Fruit fly (Drosophila melanogaster) whole organism, embryonic: ENCODE results near the gene CG6937.

Experiments
- BEAF-32 ChIP-seq: fragments of 200-800 bp; sonication (Bioruptor generic); optimal IDR thresholded peaks from 3 replicates; lab custom pipeline; 2017; ENCODE audit warnings: missing biosample characterization, missing genetic modification characterization, mild to moderate bottlenecking, moderate library complexity, missing genetic modification reagents
- Bgb ChIP-seq: fragments of 200-800 bp; sonication (Bioruptor generic); IDR thresholded peaks from 2 replicates; pipeline ENCODE4 v1.3.6; 2022; ENCODE audit warnings: missing biosample characterization, missing genetic modification characterization; ENCODE audit not compliant: partially characterized antibody
- CG10462 ChIP-seq: fragments of 200-800 bp; sonication (Bioruptor generic); optimal IDR thresholded peaks from 2 replicates; lab custom pipeline; 2016; ENCODE audit warnings: missing biosample characterization, missing genetic modification characterization
- CG12155 ChIP-seq: fragments of 200-800 bp; sonication (Bioruptor generic); optimal IDR thresholded peaks from 3 replicates; lab custom pipeline; 2016; ENCODE audit warnings: missing biosample characterization, missing genetic modification characterization
- CG13287 ChIP-seq: fragments of 200-800 bp; sonication (Bioruptor generic); IDR thresholded peaks from 2 replicates; pipeline ENCODE4 v1.3.6; 2022; ENCODE audit warnings: missing biosample characterization, missing genetic modification characterization; ENCODE audit not compliant: partially characterized antibody
- CG14710 ChIP-seq: fragments of 200-800 bp; sonication (Bioruptor generic); optimal IDR thresholded peaks from 3 replicates; lab custom pipeline; 2019; ENCODE audit warnings: missing biosample characterization, mild to moderate bottlenecking, missing genetic modification characterization, moderate library complexity
- CG1603 ChIP-seq: fragments of 200-800 bp; sonication (Bioruptor generic); optimal IDR thresholded peaks from 2 replicates; lab custom pipeline; 2019; ENCODE audit warnings: missing biosample characterization, mild to moderate bottlenecking, missing genetic modification characterization, moderate library complexity
- CG17328 ChIP-seq: fragments of 200-800 bp; sonication (Bioruptor generic); IDR thresholded peaks from 2 replicates; pipeline ENCODE4 v1.3.6; 2022; ENCODE audit warnings: missing biosample characterization, missing genetic modification characterization
- CG3995 ChIP-seq: fragments of 200-800 bp; sonication (Bioruptor generic); optimal IDR thresholded peaks from 3 replicates; lab custom pipeline; 2016; ENCODE audit warnings: missing biosample characterization, missing genetic modification characterization
- CG7963 ChIP-seq: fragments of 200-800 bp; sonication (Bioruptor generic); IDR thresholded peaks from 3 replicates; pipeline ENCODE4 v1.3.6; 2022; ENCODE audit warnings: missing biosample characterization, missing genetic modification characterization; ENCODE audit not compliant: partially characterized antibody
- CG9797 ChIP-seq: fragments of 200-800 bp; sonication (Bioruptor generic); optimal IDR thresholded peaks from 3 replicates; lab custom pipeline; 2018; ENCODE audit warnings: missing biosample characterization, mild to moderate bottlenecking, missing genetic modification characterization
- CkIIα-i1 ChIP-seq: fragments of 200-800 bp; sonication (Bioruptor generic); IDR thresholded peaks from 2 replicates; pipeline ENCODE4 v1.3.6; 2022; ENCODE audit warnings: missing biosample characterization, missing genetic modification characterization
- D19A ChIP-seq: fragments of 200-800 bp; optimal IDR thresholded peaks from 3 replicates; lab custom pipeline; 2019; ENCODE audit warnings: missing biosample characterization, mild to moderate bottlenecking, missing genetic modification characterization, moderate library complexity
- Dbx ChIP-seq: fragments of 200-800 bp; sonication (Bioruptor generic); IDR thresholded peaks from 3 replicates; pipeline ENCODE4 v1.3.6; 2022; ENCODE audit warnings: missing biosample characterization, missing genetic modification characterization
- Dll ChIP-seq: fragments of 200-800 bp; sonication (Bioruptor generic); IDR thresholded peaks from 4 replicates; pipeline ENCODE4 v1.3.6; 2022; ENCODE audit warnings: missing biosample characterization, missing genetic modification characterization; ENCODE audit not compliant: partially characterized antibody
- Dp ChIP-seq: fragments of 200-800 bp; sonication (Bioruptor generic); optimal IDR thresholded peaks from 2 replicates; lab custom pipeline; 2018; ENCODE audit warnings: missing biosample characterization, mild to moderate bottlenecking, missing genetic modification characterization, moderate library complexity
- E2f2 ChIP-seq: fragments of 200-800 bp; sonication (Bioruptor generic); IDR thresholded peaks from 2 replicates; pipeline ENCODE4 v1.3.6; 2022; ENCODE audit warnings: missing biosample characterization, missing genetic modification characterization
- Ets97D ChIP-seq: fragments of 200-800 bp; sonication (Bioruptor generic); optimal IDR thresholded peaks from 3 replicates; lab custom pipeline; 2016; ENCODE audit warnings: missing biosample characterization, missing genetic modification characterization
- MBD-R2 ChIP-seq: fragments of 200-800 bp; sonication (Bioruptor generic); IDR thresholded peaks from 2 replicates; pipeline ENCODE4 v1.3.6; 2022; ENCODE audit warnings: missing biosample characterization, missing genetic modification characterization
- MESR4 ChIP-seq: fragments of 200-800 bp; sonication (Bioruptor generic); optimal IDR thresholded peaks from 2 replicates; lab custom pipeline; 2018; ENCODE audit warnings: missing biosample characterization, mild to moderate bottlenecking, missing genetic modification characterization, moderate library complexity
- Max ChIP-seq: fragments of 200-800 bp; sonication (Bioruptor generic); optimal IDR thresholded peaks from 2 replicates; lab custom pipeline; 2016; ENCODE audit warnings: missing biosample characterization, mild to moderate bottlenecking, missing genetic modification characterization
- Med ChIP-seq: fragments of 200-800 bp; sonication (Bioruptor generic); peaks from one replicate; lab custom pipeline; 2016; ENCODE audit warnings: missing biosample characterization, missing genetic modification characterization, mild to moderate bottlenecking, inconsistent platforms, moderate library complexity
- Meics ChIP-seq: fragments of 200-800 bp; sonication (Bioruptor generic); optimal IDR thresholded peaks from 2 replicates; lab custom pipeline; 2017; ENCODE audit warnings: missing biosample characterization, mild to moderate bottlenecking, missing genetic modification characterization
- NC2β ChIP-seq: fragments of 200-800 bp; sonication (Bioruptor generic); optimal IDR thresholded peaks from 2 replicates; lab custom pipeline; 2016; ENCODE audit warnings: missing biosample characterization, missing genetic modification characterization
- Pdp1 ChIP-seq, 2 experiments: fragments of 200-800 bp; sonication (Bioruptor generic); optimal IDR thresholded peaks; 3 replicates each; lab custom pipeline; 2016; ENCODE audit warnings: missing biosample characterization in 2 of 2, missing genetic modification characterization in 2 of 2, mild to moderate bottlenecking in 1 of 2, moderate library complexity in 1 of 2
- Scr ChIP-seq: fragments of 200-800 bp; sonication (Bioruptor generic); IDR thresholded peaks from 2 replicates; pipeline ENCODE4 v1.3.6; 2022; ENCODE audit warnings: missing biosample characterization, missing genetic modification characterization; ENCODE audit not compliant: partially characterized antibody
- bbx ChIP-seq: fragments of 200-800 bp; sonication (Bioruptor generic); IDR thresholded peaks from 2 replicates; pipeline ENCODE4 v1.3.6; 2022; ENCODE audit warnings: missing biosample characterization, missing genetic modification characterization; ENCODE audit not compliant: partially characterized antibody
- chinmo ChIP-seq: fragments of 200-800 bp; sonication (Bioruptor generic); IDR thresholded peaks from 4 replicates; pipeline ENCODE4 v1.3.6; 2022; ENCODE audit warnings: missing biosample characterization, missing genetic modification characterization; ENCODE audit not compliant: partially characterized antibody
- cwo ChIP-seq: fragments of 200-800 bp; sonication (Bioruptor generic); optimal IDR thresholded peaks from 3 replicates; lab custom pipeline; 2017; ENCODE audit warnings: missing biosample characterization, missing genetic modification characterization, mild to moderate bottlenecking, moderate library complexity, missing genetic modification reagents
- danr ChIP-seq: fragments of 200-800 bp; sonication (Bioruptor generic); IDR thresholded peaks from 2 replicates; pipeline ENCODE4 v1.3.6; 2022; ENCODE audit warnings: missing biosample characterization, missing genetic modification characterization
- dm ChIP-seq: fragments of 200-800 bp; sonication (Bioruptor generic); optimal IDR thresholded peaks from 3 replicates; lab custom pipeline; 2016; ENCODE audit warnings: missing biosample characterization, missing genetic modification characterization
- ftz-f1 ChIP-seq: fragments of 200-800 bp; sonication (Bioruptor generic); optimal IDR thresholded peaks from 2 replicates; lab custom pipeline; 2016; ENCODE audit warnings: missing biosample characterization, missing genetic modification characterization
- gce ChIP-seq: fragments of 200-800 bp; sonication (Bioruptor generic); IDR thresholded peaks from 3 replicates; pipeline ENCODE4 v1.3.6; 2022; ENCODE audit warnings: missing biosample characterization, missing genetic modification characterization
- gfzf ChIP-seq: fragments of 200-800 bp; sonication (Bioruptor generic); optimal IDR thresholded peaks from 2 replicates; lab custom pipeline; 2016; ENCODE audit warnings: missing biosample characterization, mild to moderate bottlenecking, missing genetic modification characterization, moderate library complexity
- mld ChIP-seq: fragments of 200-800 bp; sonication (Bioruptor generic); IDR thresholded peaks from 3 replicates; pipeline ENCODE4 v1.3.6; 2022; ENCODE audit warnings: missing biosample characterization, missing genetic modification characterization; ENCODE audit not compliant: partially characterized antibody
- pfk ChIP-seq: fragments of 200-800 bp; sonication (Bioruptor generic); optimal IDR thresholded peaks from 2 replicates; lab custom pipeline; 2018; ENCODE audit warnings: missing biosample characterization, mild to moderate bottlenecking, missing genetic modification characterization, moderate library complexity
- pzg ChIP-seq: fragments of 200-800 bp; sonication (Bioruptor generic); optimal IDR thresholded peaks from 3 replicates; lab custom pipeline; 2018; ENCODE audit warnings: missing biosample characterization, mild to moderate bottlenecking, missing genetic modification characterization, moderate library complexity
- salm ChIP-seq: fragments of 200-800 bp; sonication (Bioruptor generic); optimal IDR thresholded peaks from 2 replicates; lab custom pipeline; 2018; ENCODE audit warnings: missing biosample characterization, mild to moderate bottlenecking, missing genetic modification characterization
- twi ChIP-seq: fragments of 200-800 bp; optimal IDR thresholded peaks from 2 replicates; lab custom pipeline; 2019; ENCODE audit warnings: missing biosample characterization, mild to moderate bottlenecking, missing genetic modification characterization, moderate library complexity
- vnd ChIP-seq: fragments of 200-800 bp; sonication (Bioruptor generic); IDR thresholded peaks from 3 replicates; pipeline ENCODE4 v1.3.6; 2022; ENCODE audit warnings: missing biosample characterization, missing genetic modification characterization; ENCODE audit not compliant: partially characterized antibody
- zen ChIP-seq: fragments of 200-800 bp; sonication (Bioruptor generic); optimal IDR thresholded peaks from 3 replicates; lab custom pipeline; 2018; ENCODE audit warnings: missing biosample characterization, mild to moderate bottlenecking, missing genetic modification characterization, moderate library complexity

The CG6937 gene

dm6 chr3R:22582981-22583380 lies 1.6 kb upstream of the CG6937 start, which contains the start of gene Dph5:
TSS of gene Dph5 (minus strand) at chr3R:22583225.
- TF ChIP-seq Dp (peak; percentile 87), CG1603 (tag; lab: Kevin White, UChicago) (peak; percentile 23), Max (GFP tag; lab: Kevin White, UChicago) (peak; percentile 52), CG14710 (tag; lab: Kevin White, UChicago) (peak; percentile 0), Dll (GFP tag; lab: Robert Waterston, UW) (0 out of 4 replicates have a peak, but pooled peaks have one; percentile 11), gfzf (GFP tag; lab: Kevin White, UChicago) (peak; percentile 83), Meics (no peak), danr (GFP tag; lab: Robert Waterston, UW) (no peak), chinmo (GFP tag; lab: Robert Waterston, UW) (0 out of 4 replicates have a peak, but pooled peaks have one; percentile 7), Scr (GFP tag; lab: Robert Waterston, UW) (peak; percentile 18; the same call in 1 of the 2 replicates), CG3995 (GFP tag; lab: Kevin White, UChicago) (no peak), MESR4 (peak; percentile 70), pfk (GFP tag; lab: Kevin White, UChicago) (no peak), CkIIα-i1 (no peak), CG7963 (GFP tag; lab: Robert Waterston, UW) (0 out of 3 replicates have a peak, but pooled peaks have one; percentile 23), D19A (tag; lab: Kevin White, UChicago) (no peak), CG12155 (GFP tag; lab: Kevin White, UChicago) (no peak), CG13287 (peak; percentile 28; the same call in 1 of the 2 replicates), Dbx (GFP tag; lab: Robert Waterston, UW) (0 out of 3 replicates have a peak, but pooled peaks have one; percentile 12), vnd (no peak), BEAF-32 (GFP tag; lab: Kevin White, UChicago) (peak; percentile 12), CG17328 (GFP tag; lab: Robert Waterston, UW) (no peak), salm (no peak), Ets97D (peak; percentile 7), CG9797 (GFP tag; lab: Kevin White, UChicago) (peak; percentile 55), pzg (GFP tag; lab: Kevin White, UChicago) (peak; percentile 61), MBD-R2 (GFP tag; lab: Robert Waterston, UW) (peak; percentile 60), Bgb (GFP tag; lab: Robert Waterston, UW) (0 out of 2 replicates have a peak, but pooled peaks have one; percentile 9), mld (GFP tag; lab: Robert Waterston, UW) (0 out of 3 replicates have a peak, but pooled peaks have one; percentile 30), Med (GFP tag; lab: Kevin White, UChicago) (peak; percentile 37), ftz-f1 (GFP tag; lab: Kevin White, UChicago) (peak; percentile 98), zen (peak; percentile 5), bbx (GFP tag; lab: Robert Waterston, UW) (peak; percentile 29; the same call in 1 of the 2 replicates), gce (GFP tag; lab: Robert Waterston, UW) (no peak), cwo (GFP tag; lab: Kevin White, UChicago) (peak; percentile 44), dm (peak; percentile 86), E2f2 (peak; percentile 92)

DNA sequence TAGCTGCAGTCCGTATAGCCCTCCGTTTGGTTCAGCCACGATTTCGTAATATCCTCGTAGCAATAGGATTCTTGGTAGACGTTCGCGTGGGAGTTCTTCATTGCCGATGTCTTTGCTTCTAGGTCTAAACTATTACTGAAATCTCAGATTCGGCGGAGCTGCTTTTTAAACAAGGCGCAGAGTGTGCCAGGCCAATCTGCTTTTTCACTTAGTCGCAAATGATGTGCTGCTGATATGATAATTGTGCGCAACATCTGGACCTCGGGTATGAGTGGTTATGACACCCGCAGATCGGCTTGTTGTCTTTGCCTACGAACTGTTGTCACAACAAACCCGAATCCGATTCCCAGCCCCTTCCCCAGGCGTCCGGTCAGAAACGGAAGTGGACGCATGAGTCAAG lies 2.0 kb downstream of the CG6937 start, which contains the start of gene btn:
Gene btn, minus strand, starts transcription at position 101 of the 400 bp plus-strand sequence.
- TF ChIP-seq Pdp1 (GFP tag; optimal IDR thresholded peaks at IDR 0.05; lab: Kevin White, UChicago) (peak in 1 of 2 experiments; percentile 12), twi (tag; lab: Kevin White, UChicago) (peak; percentile 84), CG10462 (GFP tag; lab: Kevin White, UChicago) (no peak), NC2β (GFP tag; lab: Kevin White, UChicago) (no peak)
- TF ChIP-seq, all 482 proteins: peak for 2
